Fruit fly (Drosophila melanogaster) Kc167 (cell line): Measurements from ENCODE around the gene Shal.

Source experiments
- Myc ChIP-seq: fragments of >200 bp; optimal IDR thresholded peaks from 2 replicates; lab custom pipeline; 2017; ENCODE audit warnings: missing external identifiers
- h ChIP-seq: fragments of >200 bp; optimal IDR thresholded peaks from 3 replicates; lab custom pipeline; 2018; ENCODE audit warnings: missing external identifiers
- insv ChIP-seq: fragments of >200 bp; optimal IDR thresholded peaks from 3 replicates; lab custom pipeline; 2018; ENCODE audit warnings: missing external identifiers
- psq ChIP-seq: fragments of >200 bp; optimal IDR thresholded peaks from 2 replicates; lab custom pipeline; 2017; ENCODE audit warnings: missing external identifiers

DNA sequence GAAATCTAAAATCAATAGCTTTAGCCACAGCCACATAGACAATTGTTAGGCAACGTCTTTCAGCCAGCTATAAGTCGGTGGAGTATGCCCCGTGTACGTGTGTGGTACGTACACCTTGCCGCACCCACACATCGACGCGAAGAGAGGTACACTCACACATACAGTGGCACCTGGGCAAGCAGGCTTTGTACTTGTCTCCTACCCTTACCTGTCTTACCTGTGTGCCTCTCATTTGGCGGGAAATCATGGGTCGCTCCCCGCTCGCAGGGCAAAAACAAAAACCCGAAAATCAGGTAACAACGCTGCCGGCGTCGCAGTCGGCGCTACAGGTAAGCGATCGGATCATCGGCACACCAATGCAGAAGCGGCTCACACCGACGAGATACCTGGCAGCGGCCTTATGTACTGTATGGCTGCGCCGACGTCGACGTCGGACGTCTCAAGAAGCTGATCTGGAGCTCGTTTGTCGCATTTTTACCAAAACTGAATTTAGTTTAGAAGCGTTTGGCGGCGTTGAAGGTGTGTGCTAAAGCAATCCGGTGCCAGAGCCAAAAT, 22.1 kb downstream of the Shal start:
- no peak for TF ChIP-seq h (lab: Kevin White, UChicago)
- no peak for TF ChIP-seq Myc (lab: Kevin White, UChicago)
- TF ChIP-seq insv (lab: Kevin White, UChicago): no peak
- TF ChIP-seq psq (lab: Kevin White, UChicago): no peak
